Worm (Caenorhabditis elegans) whole organism, late embryonic: Measurements from ENCODE around the gene dnj-13.

Experiments used
- C38D4.7 ChIP-seq: fragments of 200-800 bp; sonication (Bioruptor generic); optimal IDR thresholded peaks from 2 replicates; lab custom pipeline; 2018; ENCODE audit warnings: mild to moderate bottlenecking, missing genetic modification characterization, moderate library complexity, missing compliant biosample characterization
- K09A11.1 ChIP-seq: sonication (generic microtip); optimal IDR thresholded peaks from 2 replicates; lab custom pipeline; 2017; ENCODE audit warnings: antibody characterized with exemption, mild to moderate bottlenecking, missing genetic modification characterization, missing compliant biosample characterization; ENCODE audit not compliant: insufficient read depth
- T23F11.4 ChIP-seq: fragments of 200-800 bp; sonication (Bioruptor generic); optimal IDR thresholded peaks from 2 replicates; lab custom pipeline; 2018; ENCODE audit warnings: mild to moderate bottlenecking, missing genetic modification characterization, missing compliant biosample characterization
- ahr-1 ChIP-seq: sonication (generic microtip); optimal IDR thresholded peaks from 2 replicates; lab custom pipeline; 2016; ENCODE audit warnings: missing genetic modification characterization, missing compliant biosample characterization
- ama-1 ChIP-seq: fragments of 150-350 bp; optimal IDR thresholded peaks from 2 replicates; lab custom pipeline; 2014
- ceh-18 ChIP-seq: sonication (generic microtip); optimal IDR thresholded peaks from 2 replicates; lab custom pipeline; 2016; ENCODE audit warnings: missing genetic modification characterization, missing compliant biosample characterization
- ceh-2 ChIP-seq: sonication (generic microtip); optimal IDR thresholded peaks from 2 replicates; lab custom pipeline; 2016; ENCODE audit warnings: missing genotype, missing genetic modification characterization, missing compliant biosample characterization
- ceh-22 ChIP-seq: sonication (generic microtip); optimal IDR thresholded peaks from 2 replicates; lab custom pipeline; 2017; ENCODE audit warnings: missing biosample characterization, missing genetic modification characterization
- ceh-24 ChIP-seq: sonication (generic microtip); optimal IDR thresholded peaks from 2 replicates; lab custom pipeline; 2016; ENCODE audit warnings: mild to moderate bottlenecking, missing genetic modification characterization, missing compliant biosample characterization
- ceh-30 ChIP-seq: fragments of 150-350 bp; optimal IDR thresholded peaks from 2 replicates; lab custom pipeline; 2014; ENCODE audit warnings: missing biosample characterization, missing genetic modification characterization
- ceh-31 ChIP-seq: sonication (generic microtip); optimal IDR thresholded peaks from 2 replicates; lab custom pipeline; 2016; ENCODE audit warnings: missing genetic modification characterization, missing compliant biosample characterization
- ceh-34 ChIP-seq: sonication (generic microtip); optimal IDR thresholded peaks from 2 replicates; lab custom pipeline; 2016; ENCODE audit warnings: mild to moderate bottlenecking, missing genetic modification characterization, missing compliant biosample characterization
- ceh-45 ChIP-seq: fragments of 200-800 bp; sonication (Bioruptor generic); IDR thresholded peaks from 2 replicates; pipeline ENCODE4 v1.3.6; 2022; ENCODE audit warnings: missing genetic modification reagents, missing genetic modification characterization, missing compliant biosample characterization
- ceh-48 ChIP-seq: sonication (generic microtip); optimal IDR thresholded peaks from 2 replicates; lab custom pipeline; 2016; ENCODE audit warnings: missing genetic modification characterization, inconsistent platforms, missing compliant biosample characterization
- ceh-6 ChIP-seq: fragments of 200-800 bp; sonication (Bioruptor generic); optimal IDR thresholded peaks from 2 replicates; lab custom pipeline; 2018; ENCODE audit warnings: mild to moderate bottlenecking, missing genetic modification characterization, missing compliant biosample characterization
- elt-2 ChIP-seq: sonication (generic microtip); optimal IDR thresholded peaks from 2 replicates; lab custom pipeline; 2016; ENCODE audit warnings: missing genetic modification reagents, missing genetic modification characterization, missing compliant biosample characterization
- elt-4 ChIP-seq: sonication (generic microtip); optimal IDR thresholded peaks from 2 replicates; lab custom pipeline; 2016; ENCODE audit warnings: missing genetic modification characterization, missing compliant biosample characterization
- eyg-1 ChIP-seq: sonication (generic microtip); optimal IDR thresholded peaks from 2 replicates; lab custom pipeline; 2016; ENCODE audit warnings: missing genotype, missing genetic modification characterization, missing compliant biosample characterization
- fkh-10 ChIP-seq: fragments of 150-350 bp; optimal IDR thresholded peaks from 2 replicates; lab custom pipeline; 2014; ENCODE audit warnings: missing biosample characterization, missing genetic modification reagents, missing genetic modification characterization
- fkh-6 ChIP-seq: sonication (generic microtip); optimal IDR thresholded peaks from 2 replicates; lab custom pipeline; 2016; ENCODE audit warnings: missing genetic modification characterization, missing compliant biosample characterization
- hlh-13 ChIP-seq: fragments of 200-800 bp; sonication (Bioruptor generic); optimal IDR thresholded peaks from 2 replicates; lab custom pipeline; 2018; ENCODE audit warnings: mild to moderate bottlenecking, missing genetic modification characterization, missing compliant biosample characterization
- hlh-15 ChIP-seq: sonication (generic microtip); optimal IDR thresholded peaks from 2 replicates; lab custom pipeline; 2016; ENCODE audit warnings: missing genetic modification characterization, missing compliant biosample characterization
- hlh-6 ChIP-seq: sonication (generic microtip); optimal IDR thresholded peaks from 2 replicates; lab custom pipeline; 2016; ENCODE audit warnings: missing genotype, missing genetic modification characterization, missing compliant biosample characterization
- lim-6 ChIP-seq: sonication (generic microtip); optimal IDR thresholded peaks from 2 replicates; lab custom pipeline; 2016; ENCODE audit warnings: missing genetic modification characterization, missing compliant biosample characterization
- madf-2 ChIP-seq: sonication (generic microtip); optimal IDR thresholded peaks from 2 replicates; lab custom pipeline; 2017; ENCODE audit warnings: missing genetic modification characterization, missing compliant biosample characterization
- nfya-1 ChIP-seq: sonication (generic microtip); optimal IDR thresholded peaks from 2 replicates; lab custom pipeline; 2017; ENCODE audit warnings: missing genetic modification characterization, mild to moderate bottlenecking, missing compliant biosample characterization, antibody characterized with exemption, moderate library complexity
- nhr-232 ChIP-seq: sonication (generic microtip); optimal IDR thresholded peaks from 2 replicates; lab custom pipeline; 2016; ENCODE audit warnings: missing genetic modification characterization, missing compliant biosample characterization
- pat-9 ChIP-seq: fragments of 200-800 bp; sonication (Bioruptor generic); optimal IDR thresholded peaks from 2 replicates; lab custom pipeline; 2018; ENCODE audit warnings: mild to moderate bottlenecking, missing genetic modification characterization, moderate library complexity, missing compliant biosample characterization
- pha-4 ChIP-seq: fragments of 150-350 bp; optimal IDR thresholded peaks from 2 replicates; lab custom pipeline; 2018; ENCODE audit warnings: missing biosample characterization, missing genetic modification reagents, missing genetic modification characterization
- pqm-1 ChIP-seq: sonication (generic microtip); optimal IDR thresholded peaks from 2 replicates; lab custom pipeline; 2016; ENCODE audit warnings: missing genetic modification characterization, missing compliant biosample characterization
- rnt-1 ChIP-seq: sonication (generic microtip); optimal IDR thresholded peaks from 2 replicates; lab custom pipeline; 2016; ENCODE audit warnings: missing genetic modification characterization, missing compliant biosample characterization
- sdc-2 ChIP-seq: sonication (generic microtip); optimal IDR thresholded peaks from 2 replicates; lab custom pipeline; 2016; ENCODE audit warnings: missing genotype, missing genetic modification characterization, missing compliant biosample characterization
- sox-2 ChIP-seq: fragments of 200-800 bp; sonication (Bioruptor generic); IDR thresholded peaks from 2 replicates; pipeline ENCODE4 v1.3.6; 2022; ENCODE audit warnings: missing genetic modification reagents, missing genetic modification characterization, missing compliant biosample characterization
- tbx-2 ChIP-seq: sonication (generic microtip); optimal IDR thresholded peaks from 2 replicates; lab custom pipeline; 2016; ENCODE audit warnings: missing genetic modification characterization, missing compliant biosample characterization
- ttx-3 ChIP-seq: sonication (generic microtip); optimal IDR thresholded peaks from 2 replicates; lab custom pipeline; 2016; ENCODE audit warnings: missing genetic modification reagents, missing genetic modification characterization, missing compliant biosample characterization
- unc-3 ChIP-seq, 2 experiments: fragments of 200-800 bp in 1 of 2; sonication (Bioruptor generic) in 1 of 2; sonication (generic microtip) in 1 of 2; conservative IDR thresholded peaks in 1 of 2; optimal IDR thresholded peaks in 1 of 2; 2 replicates each; pipeline versions ENCODE4 v1.3.6 to Lab custom; 2016 to 2022; ENCODE audit warnings: missing compliant biosample characterization in 2 of 2, missing genetic modification characterization in 2 of 2, missing genetic modification reagents in 1 of 2
- unc-42 ChIP-seq: sonication (generic microtip); optimal IDR thresholded peaks from 2 replicates; lab custom pipeline; 2016; ENCODE audit warnings: missing genotype, missing genetic modification characterization, missing compliant biosample characterization
- unc-55 ChIP-seq: sonication (generic microtip); optimal IDR thresholded peaks from 2 replicates; lab custom pipeline; 2017; ENCODE audit warnings: missing biosample characterization, missing genetic modification reagents, missing genetic modification characterization
- unc-86 ChIP-seq: sonication (generic microtip); optimal IDR thresholded peaks from 2 replicates; lab custom pipeline; 2016; ENCODE audit warnings: missing genetic modification characterization, missing compliant biosample characterization

Gene dnj-13

ce11 chrII:11582698-11583097 is 37.2 kb downstream of the dnj-13 start, which contains the start of gene ints-7:
Gene ints-7 (plus strand): TSS chrII:11582849.
- no peak for TF ChIP-seq pqm-1
- TF ChIP-seq elt-2: no peak
- TF ChIP-seq nfya-1 (tag; lab: Kevin White, UChicago): no peak
- no peak for TF ChIP-seq pat-9 (tag; lab: Kevin White, UChicago)
- TF ChIP-seq hlh-6: no peak
- no peak for TF ChIP-seq ceh-34 (tag; lab: Kevin White, UChicago)
- no peak for TF ChIP-seq fkh-10 (GFP tag; lab: Kevin White, UChicago)
- TF ChIP-seq nhr-232: no peak
- no peak for TF ChIP-seq ceh-24 (tag; lab: Kevin White, UChicago)
- no peak for TF ChIP-seq unc-42

DNA sequence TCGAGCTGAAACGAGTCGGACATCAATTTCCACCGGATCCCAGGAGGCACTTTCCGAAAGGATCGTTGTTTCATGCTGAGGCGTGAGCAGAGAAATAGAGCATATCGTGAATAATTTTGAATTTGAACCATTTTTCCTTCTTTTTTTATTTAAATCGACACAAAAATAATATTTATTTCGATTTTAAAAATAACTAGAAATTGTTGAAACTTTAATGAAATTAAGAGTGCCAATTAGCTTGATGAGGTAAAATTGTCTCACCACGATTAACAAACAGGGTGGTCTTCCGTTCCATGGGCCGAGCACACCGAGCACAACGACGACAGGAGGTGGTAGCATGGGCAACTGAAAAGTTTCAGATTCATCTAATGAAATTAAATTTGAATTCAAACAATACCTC is 42.8 kb downstream of the dnj-13 start:
- no peak for TF ChIP-seq ceh-6 (GFP tag; lab: Kevin White, UChicago)
- TF ChIP-seq nfya-1 (tag; lab: Kevin White, UChicago): no peak
- TF ChIP-seq ceh-22 (tag; lab: Kevin White, UChicago): no peak
- TF ChIP-seq ceh-18: no peak
- no peak for TF ChIP-seq ceh-30 (tag; lab: Kevin White, UChicago)
- no peak for TF ChIP-seq unc-55
- no peak for TF ChIP-seq ceh-45 (GFP tag; lab: Robert Waterston, UW)
- TF ChIP-seq madf-2 (tag; lab: Kevin White, UChicago): no peak
- TF ChIP-seq unc-3 (GFP tag; conservative IDR thresholded peaks at IDR 0.05; lab: Robert Waterston, UW): no peak
- no peak for TF ChIP-seq unc-3 (tag; optimal IDR thresholded peaks at IDR 0.05; lab: Kevin White, UChicago)
- TF ChIP-seq ceh-31 (tag; lab: Kevin White, UChicago): no peak
- TF ChIP-seq ttx-3 (tag; lab: Kevin White, UChicago): no peak
- no peak for TF ChIP-seq pha-4 (tag; lab: Kevin White, UChicago)
- TF ChIP-seq ama-1 (lab: Kevin White, UChicago): no peak
- no peak for TF ChIP-seq hlh-13 (GFP tag; lab: Kevin White, UChicago)
- TF ChIP-seq C38D4.7 (GFP tag; lab: Kevin White, UChicago): no peak
- TF ChIP-seq lim-6 (tag; lab: Kevin White, UChicago): no peak
- TF ChIP-seq elt-4 (tag; lab: Kevin White, UChicago): no peak
- no peak for TF ChIP-seq unc-86 (tag; lab: Kevin White, UChicago)
- TF ChIP-seq fkh-10 (GFP tag; lab: Kevin White, UChicago): no peak
- TF ChIP-seq nhr-232: no peak

- TF ChIP-seq ceh-22 (tag; lab: Kevin White, UChicago) (no peak), tbx-2 (tag; lab: Kevin White, UChicago) (no peak), rnt-1 (tag; lab: Kevin White, UChicago) (no peak), ttx-3 (tag; lab: Kevin White, UChicago) (no peak)
Measured at ce11 chrII:11591558-11591957, 46.1 kb downstream of the dnj-13 start.

- TF ChIP-seq hlh-15 (tag; lab: Kevin White, UChicago) (no peak), ceh-2 (tag; lab: Kevin White, UChicago) (no peak), hlh-6 (no peak), T23F11.4 (GFP tag; lab: Kevin White, UChicago) (no peak), ceh-48 (no peak), ceh-31 (tag; lab: Kevin White, UChicago) (no peak), ceh-34 (tag; lab: Kevin White, UChicago) (no peak), elt-2 (no peak), rnt-1 (tag; lab: Kevin White, UChicago) (no peak), unc-86 (tag; lab: Kevin White, UChicago) (no peak), hlh-13 (GFP tag; lab: Kevin White, UChicago) (no peak), sdc-2 (tag; lab: Kevin White, UChicago) (no peak), sox-2 (GFP tag; lab: Robert Waterston, UW) (no peak), ahr-1 (tag; lab: Kevin White, UChicago) (no peak), fkh-6 (tag; lab: Kevin White, UChicago) (no peak), eyg-1 (tag; lab: Kevin White, UChicago) (no peak), ceh-6 (GFP tag; lab: Kevin White, UChicago) (no peak), K09A11.1 (no peak), ceh-45 (GFP tag; lab: Robert Waterston, UW) (no peak), ceh-18 (no peak)
Measured at ce11 chrII:11592023-11592422, 46.5 kb downstream of the dnj-13 start, which contains the start of gene F07A11.1. Gene F07A11.1 (minus strand): TSS chrII:11592123.
